Worm (Caenorhabditis elegans): ENCODE measurements around the gene acs-4.

DNA sequence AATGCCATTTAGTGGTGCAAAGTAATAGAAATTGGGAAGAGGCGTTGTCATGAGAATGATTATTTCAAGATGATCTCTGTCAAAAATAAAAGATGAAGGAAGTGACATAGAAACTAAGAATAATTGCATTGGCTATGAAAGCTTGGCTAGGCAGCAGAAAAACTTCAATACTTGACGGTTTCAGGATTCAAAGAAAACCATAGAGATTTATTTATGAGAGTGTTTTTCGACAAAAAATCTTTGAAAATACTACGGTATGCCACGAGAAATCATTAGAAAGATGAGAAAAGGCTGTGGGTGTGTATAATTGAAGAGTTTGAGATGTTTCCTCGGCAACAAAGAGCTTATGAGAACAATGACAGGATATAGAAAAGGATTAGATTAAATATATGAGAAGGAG lies 17.8 kb downstream of the acs-4 start, which contains the start of gene F37C12.14:
- TF ChIP-seq T22C8.4 (GFP tag; IDR thresholded peaks at IDR 0.05) (no peak), klf-2 (GFP tag; conservative IDR thresholded peaks at IDR 0.05) (no peak)
